Fruit fly (Drosophila melanogaster) whole organism, embryonic: ENCODE data around the gene CG13311.

Source experiments
- Ada2b ChIP-seq: fragments of 200-800 bp; sonication (Bioruptor generic); IDR thresholded peaks from 2 replicates; pipeline ENCODE4 v1.3.6; 2022; ENCODE audit warnings: missing biosample characterization, missing genetic modification characterization
- Atf6 ChIP-seq: fragments of 200-800 bp; sonication (Bioruptor generic); IDR thresholded peaks from 2 replicates; pipeline ENCODE4 v1.3.6; 2022; ENCODE audit warnings: missing biosample characterization, missing genetic modification characterization
- Bgb ChIP-seq: fragments of 200-800 bp; sonication (Bioruptor generic); IDR thresholded peaks from 2 replicates; pipeline ENCODE4 v1.3.6; 2022; ENCODE audit warnings: missing biosample characterization, missing genetic modification characterization; ENCODE audit not compliant: partially characterized antibody
- CG10274 ChIP-seq: fragments of 200-800 bp; sonication (Bioruptor generic); optimal IDR thresholded peaks from 3 replicates; lab custom pipeline; 2017; ENCODE audit warnings: missing biosample characterization, mild to moderate bottlenecking, missing genetic modification characterization
- CG11093 ChIP-seq: fragments of 200-800 bp; sonication (Bioruptor generic); IDR thresholded peaks from 3 replicates; pipeline ENCODE4 v1.3.6; 2022; ENCODE audit warnings: missing biosample characterization, missing genetic modification characterization
- CG11695 ChIP-seq: fragments of 200-800 bp; sonication (Bioruptor generic); IDR thresholded peaks from 3 replicates; pipeline ENCODE4 v1.3.6; 2022; ENCODE audit warnings: missing biosample characterization, missing genetic modification characterization
- CG12155 ChIP-seq: fragments of 200-800 bp; sonication (Bioruptor generic); optimal IDR thresholded peaks from 3 replicates; lab custom pipeline; 2016; ENCODE audit warnings: missing biosample characterization, missing genetic modification characterization
- CG1233 ChIP-seq: fragments of 200-800 bp; sonication (Bioruptor generic); optimal IDR thresholded peaks from 4 replicates; lab custom pipeline; 2018; ENCODE audit warnings: missing biosample characterization, mild to moderate bottlenecking, missing genetic modification characterization
- CG13775 ChIP-seq: fragments of 200-800 bp; sonication (Bioruptor generic); optimal IDR thresholded peaks from 3 replicates; lab custom pipeline; 2017; ENCODE audit warnings: missing biosample characterization, mild to moderate bottlenecking, missing genetic modification characterization
- CG15696 ChIP-seq: fragments of 200-800 bp; sonication (Bioruptor generic); optimal IDR thresholded peaks from 2 replicates; lab custom pipeline; 2019; ENCODE audit warnings: missing biosample characterization, mild to moderate bottlenecking, missing genetic modification characterization, moderate library complexity
- CG6272 ChIP-seq: fragments of 200-800 bp; sonication (Bioruptor generic); IDR thresholded peaks from 2 replicates; pipeline ENCODE4 v1.3.6; 2022; ENCODE audit warnings: missing biosample characterization, missing genetic modification characterization
- CG6765 ChIP-seq: fragments of 200-800 bp; sonication (Bioruptor generic); optimal IDR thresholded peaks from 3 replicates; lab custom pipeline; 2017; ENCODE audit warnings: missing biosample characterization, mild to moderate bottlenecking, missing genetic modification characterization
- CG8281 ChIP-seq: fragments of 200-800 bp; sonication (Bioruptor generic); optimal IDR thresholded peaks from 2 replicates; lab custom pipeline; 2018; ENCODE audit warnings: missing biosample characterization, mild to moderate bottlenecking, missing genetic modification characterization, moderate library complexity
- CrebB ChIP-seq: fragments of 200-800 bp; sonication (Bioruptor generic); optimal IDR thresholded peaks from 3 replicates; lab custom pipeline; 2018; ENCODE audit warnings: missing biosample characterization, mild to moderate bottlenecking, missing genetic modification characterization
- E2f2 ChIP-seq: fragments of 200-800 bp; sonication (Bioruptor generic); IDR thresholded peaks from 2 replicates; pipeline ENCODE4 v1.3.6; 2022; ENCODE audit warnings: missing biosample characterization, missing genetic modification characterization
- Ets97D ChIP-seq: fragments of 200-800 bp; sonication (Bioruptor generic); optimal IDR thresholded peaks from 3 replicates; lab custom pipeline; 2016; ENCODE audit warnings: missing biosample characterization, missing genetic modification characterization
- HmgZ ChIP-seq: fragments of 200-800 bp; sonication (Bioruptor generic); optimal IDR thresholded peaks from 2 replicates; lab custom pipeline; 2018; ENCODE audit warnings: missing biosample characterization, mild to moderate bottlenecking, missing genetic modification characterization
- Hsf ChIP-seq: fragments of 200-800 bp; sonication (Bioruptor generic); optimal IDR thresholded peaks from 3 replicates; lab custom pipeline; 2016; ENCODE audit warnings: missing biosample characterization, missing genetic modification characterization
- Jarid2 ChIP-seq: fragments of 200-800 bp; sonication (Bioruptor generic); optimal IDR thresholded peaks from 3 replicates; lab custom pipeline; 2017; ENCODE audit warnings: mild to moderate bottlenecking, missing biosample characterization, missing genetic modification reagents, missing genetic modification characterization
- Mes4 ChIP-seq: fragments of 200-800 bp; sonication (Bioruptor generic); optimal IDR thresholded peaks from 2 replicates; lab custom pipeline; 2016; ENCODE audit warnings: missing biosample characterization, missing genetic modification characterization
- Neu2 ChIP-seq: fragments of 200-800 bp; sonication (Bioruptor generic); optimal IDR thresholded peaks from 3 replicates; lab custom pipeline; 2016; ENCODE audit warnings: missing biosample characterization, missing genetic modification characterization, borderline replicate concordance
- NfI ChIP-seq: fragments of 200-800 bp; sonication (Bioruptor generic); optimal IDR thresholded peaks from 3 replicates; lab custom pipeline; 2018; ENCODE audit warnings: missing biosample characterization, mild to moderate bottlenecking, missing genetic modification characterization, moderate library complexity
- Rx ChIP-seq: fragments of 200-800 bp; sonication (Bioruptor generic); IDR thresholded peaks from 2 replicates; pipeline ENCODE4 v1.3.6; 2022; ENCODE audit warnings: missing biosample characterization, missing genetic modification characterization
- Sox102F ChIP-seq: fragments of 200-800 bp; sonication (Bioruptor generic); optimal IDR thresholded peaks from 2 replicates; lab custom pipeline; 2018; ENCODE audit warnings: missing biosample characterization, mild to moderate bottlenecking, missing genetic modification characterization, moderate library complexity
- Stat92E ChIP-seq, 3 experiments: fragments of >200 bp in 2 of 3; fragments of 200-800 bp in 1 of 3; sonication (Bioruptor generic) in 1 of 3; optimal IDR thresholded peaks; 2 replicates each; lab custom pipeline; 2017 to 2019; ENCODE audit warnings: missing biosample characterization in 3 of 3, missing genetic modification characterization in 3 of 3, mild to moderate bottlenecking in 1 of 3, moderate library complexity in 1 of 3
- ab ChIP-seq: fragments of 200-800 bp; sonication (Bioruptor generic); optimal IDR thresholded peaks from 2 replicates; lab custom pipeline; 2016; ENCODE audit warnings: missing biosample characterization, missing genetic modification characterization
- ac ChIP-seq: fragments of 200-800 bp; sonication (Bioruptor generic); optimal IDR thresholded peaks from 3 replicates; lab custom pipeline; 2017; ENCODE audit warnings: missing biosample characterization, mild to moderate bottlenecking, missing genetic modification characterization
- btn ChIP-seq: fragments of 200-800 bp; sonication (Bioruptor generic); optimal IDR thresholded peaks from 2 replicates; lab custom pipeline; 2016; ENCODE audit warnings: missing biosample characterization, missing genetic modification characterization
- caup ChIP-seq: fragments of 200-800 bp; sonication (Bioruptor generic); optimal IDR thresholded peaks from 3 replicates; lab custom pipeline; 2017; ENCODE audit warnings: missing biosample characterization, mild to moderate bottlenecking, missing genetic modification characterization, moderate library complexity; ENCODE audit not compliant: severe bottlenecking
- chn ChIP-seq: fragments of 200-800 bp; sonication (Bioruptor generic); optimal IDR thresholded peaks from 2 replicates; lab custom pipeline; 2016; ENCODE audit warnings: missing biosample characterization, missing genetic modification characterization
- corto ChIP-seq: fragments of 200-800 bp; sonication (Bioruptor generic); optimal IDR thresholded peaks from 2 replicates; lab custom pipeline; 2016; ENCODE audit warnings: missing biosample characterization, mild to moderate bottlenecking, missing genetic modification characterization, moderate library complexity
- dmrt99B ChIP-seq: fragments of 200-800 bp; sonication (Bioruptor generic); optimal IDR thresholded peaks from 2 replicates; lab custom pipeline; 2018; ENCODE audit warnings: missing biosample characterization, mild to moderate bottlenecking, missing genetic modification characterization, moderate library complexity
- gcm ChIP-seq: fragments of 200-800 bp; sonication (Bioruptor generic); optimal IDR thresholded peaks from 2 replicates; lab custom pipeline; 2019; ENCODE audit warnings: missing biosample characterization, mild to moderate bottlenecking, missing genetic modification characterization, moderate library complexity
- gcm2 ChIP-seq: fragments of 200-800 bp; sonication (Bioruptor generic); optimal IDR thresholded peaks from 2 replicates; lab custom pipeline; 2016; ENCODE audit warnings: missing biosample characterization, missing genetic modification characterization
- gsb-n ChIP-seq: fragments of 200-800 bp; sonication (Bioruptor generic); optimal IDR thresholded peaks from 3 replicates; lab custom pipeline; 2018; ENCODE audit warnings: missing biosample characterization, mild to moderate bottlenecking, missing genetic modification characterization
- hth ChIP-seq: fragments of >200 bp; optimal IDR thresholded peaks from 2 replicates; lab custom pipeline; 2017; ENCODE audit warnings: inconsistent platforms
- lilli ChIP-seq: fragments of 200-800 bp; sonication (Bioruptor generic); optimal IDR thresholded peaks from 3 replicates; lab custom pipeline; 2016; ENCODE audit warnings: missing biosample characterization, missing genetic modification characterization
- lola ChIP-seq, 3 experiments: fragments of >200 bp in 2 of 3; fragments of 200-800 bp in 1 of 3; sonication (Bioruptor generic) in 1 of 3; optimal IDR thresholded peaks; 2 replicates each; lab custom pipeline; 2017 to 2019; ENCODE audit warnings: missing biosample characterization in 3 of 3, missing genetic modification characterization in 3 of 3, mild to moderate bottlenecking in 1 of 3, moderate library complexity in 1 of 3
- nau ChIP-seq: fragments of 200-800 bp; sonication (Bioruptor generic); optimal IDR thresholded peaks from 3 replicates; lab custom pipeline; 2017; ENCODE audit warnings: missing biosample characterization, mild to moderate bottlenecking, missing genetic modification characterization, missing genetic modification reagents
- oc ChIP-seq: fragments of 200-800 bp; sonication (Bioruptor generic); optimal IDR thresholded peaks from 2 replicates; lab custom pipeline; 2018; ENCODE audit warnings: missing biosample characterization, mild to moderate bottlenecking, missing genetic modification characterization, moderate library complexity
- otp ChIP-seq: fragments of 200-800 bp; sonication (Bioruptor generic); IDR thresholded peaks from 3 replicates; pipeline ENCODE4, ENCODE4 v1.3.6; 2022; ENCODE audit warnings: missing biosample characterization, missing genetic modification characterization
- ro ChIP-seq: fragments of 200-800 bp; sonication (Bioruptor generic); IDR thresholded peaks from 2 replicates; pipeline ENCODE4 v1.3.6; 2022; ENCODE audit warnings: missing biosample characterization, missing genetic modification characterization
- sd ChIP-seq: fragments of 200-800 bp; sonication (Bioruptor generic); optimal IDR thresholded peaks from 3 replicates; lab custom pipeline; 2018; ENCODE audit warnings: missing biosample characterization, mild to moderate bottlenecking, missing genetic modification characterization, moderate library complexity
- sens ChIP-seq: fragments of 200-800 bp; sonication (Bioruptor generic); peaks from one replicate; lab custom pipeline; 2016; ENCODE audit warnings: missing biosample characterization, missing genetic modification characterization
- sens-2 ChIP-seq: fragments of 200-800 bp; sonication (Bioruptor generic); IDR thresholded peaks from 2 replicates; pipeline ENCODE4 v1.3.6; 2022; ENCODE audit warnings: missing biosample characterization, missing genetic modification characterization
- slou ChIP-seq: fragments of 200-800 bp; sonication (Bioruptor generic); optimal IDR thresholded peaks from 3 replicates; lab custom pipeline; 2016; ENCODE audit warnings: missing biosample characterization, missing genetic modification characterization
- stc ChIP-seq: fragments of 200-800 bp; sonication (Bioruptor generic); IDR thresholded peaks from 2 replicates; pipeline ENCODE4 v1.3.6; 2022; ENCODE audit warnings: missing biosample characterization, missing genetic modification characterization
- toy ChIP-seq: fragments of 200-800 bp; sonication (Bioruptor generic); IDR thresholded peaks from 2 replicates; pipeline ENCODE4 v1.3.6; 2022; ENCODE audit warnings: missing biosample characterization, missing genetic modification characterization
- wdn ChIP-seq: fragments of 200-800 bp; sonication (Bioruptor generic); IDR thresholded peaks from 2 replicates; pipeline ENCODE4 v1.3.6; 2022; ENCODE audit warnings: missing biosample characterization, missing genetic modification characterization

Gene CG13311

dm6 chr3L:8827133-8827867 lies 25.3 kb upstream of the CG13311 start, which contains the start of gene dally (continued):
- TF ChIP-seq Ada2b, result no peak
- no peak for TF ChIP-seq CG11093 (GFP tag; lab: Robert Waterston, UW)
- TF ChIP-seq CG6272 (GFP tag; lab: Robert Waterston, UW), result no peak
- TF ChIP-seq stc, result peak; percentile 34; the same call in 1 of the 2 replicates
- no peak for TF ChIP-seq NfI (GFP tag; lab: Kevin White, UChicago)
- peak; percentile 40 for TF ChIP-seq corto
- TF ChIP-seq gsb-n, result peak; percentile 3
- no peak for TF ChIP-seq CG13775 (GFP tag; lab: Kevin White, UChicago)
- TF ChIP-seq sens-2 (GFP tag; lab: Robert Waterston, UW), result peak; percentile 46
- TF ChIP-seq CG6765 (GFP tag; lab: Kevin White, UChicago), result peak; percentile 8
- TF ChIP-seq CG10274, result no peak
- peak; percentile 99 for TF ChIP-seq Jarid2 (GFP tag; lab: Kevin White, UChicago)
- no peak for TF ChIP-seq toy (GFP tag; lab: Robert Waterston, UW)
- TF ChIP-seq lola (GFP tag; optimal IDR thresholded peaks at IDR 0.05; lab: Kevin White, UChicago), result no peak
- TF ChIP-seq btn (GFP tag; lab: Kevin White, UChicago), result no peak
- TF ChIP-seq lilli (GFP tag; lab: Kevin White, UChicago), result peak; percentile 15
- TF ChIP-seq HmgZ (tag; lab: Kevin White, UChicago), result peak; percentile 31
- peak; percentile 30 for TF ChIP-seq nau
- TF ChIP-seq ac (GFP tag; lab: Kevin White, UChicago), result no peak
- peak; percentile 76 for TF ChIP-seq sens
- TF ChIP-seq Ets97D (GFP tag; lab: Kevin White, UChicago), result peak; percentile 10
- 0 out of 2 replicates have a peak, but pooled peaks have one; percentile 32 for TF ChIP-seq Atf6 (GFP tag; lab: Robert Waterston, UW)
- no peak for TF ChIP-seq CG1233 (GFP tag; lab: Kevin White, UChicago)
- TF ChIP-seq Mes4 (GFP tag; lab: Kevin White, UChicago), result no peak
- no peak for TF ChIP-seq Sox102F (GFP tag; lab: Kevin White, UChicago)
- TF ChIP-seq E2f2 (GFP tag; lab: Robert Waterston, UW), result no peak; the same call in 1 of the 2 replicates
- peak; percentile 36; the same call in 1 of the 3 replicates for TF ChIP-seq CG11695 (GFP tag; lab: Robert Waterston, UW)
- TF ChIP-seq CG12155 (GFP tag; lab: Kevin White, UChicago), result no peak
- no peak for TF ChIP-seq Neu2
- no peak for TF ChIP-seq gcm2
- TF ChIP-seq dmrt99B, result peak; percentile 20
- no peak for TF ChIP-seq CG15696
- no peak for TF ChIP-seq oc (tag; lab: Kevin White, UChicago)
- TF ChIP-seq Hsf (GFP tag; lab: Kevin White, UChicago), result no peak
- 0 out of 2 replicates have a peak, but pooled peaks have one; percentile 22 for TF ChIP-seq wdn (GFP tag; lab: Robert Waterston, UW)
- TF ChIP-seq CG8281, result peak; percentile 31
- TF ChIP-seq Stat92E (GFP tag; optimal IDR thresholded peaks at IDR 0.05; lab: Kevin White, UChicago), result peak in 1 of 3 experiments; percentile 18
- no peak for TF ChIP-seq ro (GFP tag; lab: Robert Waterston, UW)
- TF ChIP-seq ab (GFP tag; lab: Kevin White, UChicago), result no peak
- TF ChIP-seq CrebB (tag; lab: Kevin White, UChicago), result peak; percentile 27
- peak; percentile 34 for TF ChIP-seq gcm (GFP tag; lab: Kevin White, UChicago)
- TF ChIP-seq chn, result no peak
- TF ChIP-seq slou (GFP tag; lab: Kevin White, UChicago), result no peak
- no peak for TF ChIP-seq Rx (GFP tag; lab: Robert Waterston, UW)
- TF ChIP-seq caup (GFP tag; lab: Kevin White, UChicago), result peak; percentile 56
- TF ChIP-seq otp (GFP tag; lab: Robert Waterston, UW), result peak; percentile 45; the same call in 2 of the 3 replicates
- TF ChIP-seq Bgb (GFP tag; lab: Robert Waterston, UW), result no peak; the same call in 1 of the 2 replicates
- TF ChIP-seq hth (lab: Kevin White, UChicago), result no peak
- peak; percentile 34 for TF ChIP-seq sd (tag; lab: Kevin White, UChicago)
